Worm (Caenorhabditis elegans): Measurements from ENCODE around the gene usp-14.
A peak's percentile ranks its signal among the peaks of the same experiment; 100 is the strongest.

The usp-14 gene

DNA sequence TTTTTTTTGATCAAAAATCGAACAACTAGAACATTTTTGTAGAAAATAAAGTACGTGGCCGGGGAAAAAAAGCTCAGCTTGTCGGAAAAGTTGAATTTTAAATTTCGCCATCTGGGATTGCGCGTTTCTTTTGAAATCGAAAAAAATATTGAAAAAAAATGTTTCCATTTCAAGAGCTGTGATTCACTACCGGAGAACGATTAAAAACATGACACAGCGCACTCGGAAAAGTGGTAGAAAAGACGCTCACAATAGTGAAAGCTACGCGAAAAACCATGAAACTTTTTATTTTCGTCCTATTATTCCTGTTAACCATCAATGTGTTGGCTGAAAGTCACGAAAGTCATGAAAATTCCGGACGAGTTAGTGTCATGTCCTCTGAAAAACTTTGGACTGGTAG, 49.2 kb upstream of the usp-14 start, which contains the start of the genes clec-147 and C04H5.7:
Gene clec-147 (minus strand): TSS at position 101 of the 400 bp plus-strand sequence.
Gene C04H5.7 (plus strand): TSS at position 219 of the 400 bp plus-strand sequence.
- TF ChIP-seq athp-1 (tag; optimal IDR thresholded peaks at IDR 0.05) (no peak), let-526 (GFP tag; IDR thresholded peaks at IDR 0.05) (no peak), cebp-2 (GFP tag; IDR thresholded peaks at IDR 0.05) (no peak), ama-1 (optimal IDR thresholded peaks at IDR 0.05) (no peak), ama-1 (GFP tag; optimal IDR thresholded peaks at IDR 0.05) (no peak), ekl-4 (GFP tag; IDR thresholded peaks at IDR 0.05) (no peak)

DNA sequence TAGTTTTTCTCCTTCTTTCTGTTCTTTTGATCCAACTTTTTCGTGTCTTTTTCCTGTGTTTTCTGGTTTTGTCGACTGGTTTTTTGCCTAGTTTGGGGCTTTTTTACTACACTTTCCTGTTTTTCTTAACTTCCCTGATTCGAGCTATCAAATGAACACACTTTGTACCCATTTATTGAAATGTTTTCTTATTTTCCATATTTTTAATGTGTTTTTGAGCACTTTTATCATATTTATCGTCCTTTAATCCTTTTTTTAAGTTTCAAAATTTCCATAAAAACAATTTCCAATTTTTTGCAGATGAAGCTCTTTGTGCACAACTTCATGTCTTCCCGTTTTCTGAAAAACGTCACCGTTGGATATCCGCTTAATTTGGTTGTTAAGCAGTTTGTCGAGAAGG, 45.5 kb upstream of the usp-14 start, which contains the start of gene C04H5.1:
Gene C04H5.1 (plus strand): TSS at position 301 of the 400 bp plus-strand sequence.
- TF ChIP-seq him-1 (tag; optimal IDR thresholded peaks at IDR 0.05) (no peak), sdz-38 (tag; optimal IDR thresholded peaks at IDR 0.05) (no peak), Y79H2A.3 (GFP tag; conservative IDR thresholded peaks at IDR 0.05) (no peak), ceh-40 (GFP tag; IDR thresholded peaks at IDR 0.05) (no peak), K12H6.12 (tag; optimal IDR thresholded peaks at IDR 0.05) (no peak), zim-3 (tag; optimal IDR thresholded peaks at IDR 0.05) (no peak), mel-28 (tag; optimal IDR thresholded peaks at IDR 0.05; ENCODE audit: borderline replicate concordance) (no peak), aptf-3 (GFP tag; IDR thresholded peaks at IDR 0.05) (no peak), nhr-90 (tag; optimal IDR thresholded peaks at IDR 0.05) (no peak), hrde-1 (tag; optimal IDR thresholded peaks at IDR 0.05; ENCODE audit: borderline replicate concordance) (no peak), F23B12.7 (tag; optimal IDR thresholded peaks at IDR 0.05; ENCODE audit: insufficient read depth) (no peak), nfyb-1 (GFP tag; IDR thresholded peaks at IDR 0.05) (no peak), egl-18 (GFP tag; IDR thresholded peaks at IDR 0.05) (no peak), cebp-1 (GFP tag; IDR thresholded peaks at IDR 0.05) (no peak), cebp-1 (tag; optimal IDR thresholded peaks at IDR 0.05) (no peak), madf-6 (GFP tag; IDR thresholded peaks at IDR 0.05) (no peak), B0261.1 (tag; optimal IDR thresholded peaks at IDR 0.05) (no peak), ztf-3 (GFP tag; optimal IDR thresholded peaks at IDR 0.05) (no peak)

DNA sequence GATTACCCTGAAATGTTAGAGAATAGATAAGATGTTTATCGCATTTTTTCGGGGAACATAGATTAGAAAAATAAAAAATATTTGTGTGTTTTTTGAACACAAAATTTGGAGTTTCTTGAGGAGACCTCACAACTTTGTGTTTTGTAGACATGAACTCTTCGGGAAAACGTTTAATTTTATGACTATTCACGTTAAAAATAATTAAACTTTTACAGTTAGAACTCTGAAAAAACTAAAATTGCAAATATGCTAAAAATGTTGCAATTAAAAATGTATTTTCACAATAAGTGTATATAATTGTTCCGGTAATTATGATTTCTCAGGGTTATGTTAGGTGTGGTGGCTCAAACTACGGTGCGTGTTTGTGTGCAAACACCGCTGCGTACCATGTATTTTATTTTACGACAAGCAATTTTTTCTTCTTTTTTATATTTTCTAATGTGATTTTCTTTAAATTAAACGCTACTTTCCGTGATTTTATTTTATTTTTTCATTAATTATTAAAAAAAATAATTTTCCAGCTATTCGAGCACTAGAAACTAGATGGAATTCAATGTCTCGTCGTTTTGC, 39.8 kb upstream of the usp-14 start, which contains the start of the genes F57C2.5 and spat-1:
Gene F57C2.5 (minus strand): TSS at position 7 of the 570 bp plus-strand sequence.
Gene spat-1 (plus strand): TSS at position 520 of the 570 bp plus-strand sequence.
- TF ChIP-seq aptf-2 (GFP tag; conservative IDR thresholded peaks at IDR 0.05) (peak; percentile 78; the same call in 1 of the 2 replicates), xnd-1 (tag; optimal IDR thresholded peaks at IDR 0.05) (no peak), egrh-3 (GFP tag; IDR thresholded peaks at IDR 0.05) (peak; percentile 33; the same call in 1 of the 2 replicates), attf-3 (GFP tag; conservative IDR thresholded peaks at IDR 0.05) (peak; percentile 24; the same call in 1 of the 2 replicates), lsl-1 (GFP tag; optimal IDR thresholded peaks at IDR 0.05) (peak; percentile 88), lin-26 (GFP tag; IDR thresholded peaks at IDR 0.05) (no peak), nfya-1 (tag; optimal IDR thresholded peaks at IDR 0.05; ENCODE audit: borderline replicate concordance, insufficient read depth) (no peak), snpc-1.3 (tag; optimal IDR thresholded peaks at IDR 0.05; ENCODE audit: insufficient read depth) (peak; percentile 36), nhr-80 (tag; optimal IDR thresholded peaks at IDR 0.05) (peak; percentile 62), madf-6 (GFP tag; IDR thresholded peaks at IDR 0.05) (peak; percentile 41; the same call in 1 of the 2 replicates), mcd-1 (GFP tag; IDR thresholded peaks at IDR 0.05) (peak; percentile 24; the same call in 1 of the 2 replicates), dpl-1 (GFP tag; optimal IDR thresholded peaks at IDR 0.05) (peak; percentile 2), rcor-1 (GFP tag; IDR thresholded peaks at IDR 0.05) (0 out of 2 replicates have a peak, but pooled peaks have one; percentile 10), rec-8 (tag; optimal IDR thresholded peaks at IDR 0.05) (no peak), B0261.1 (tag; optimal IDR thresholded peaks at IDR 0.05) (peak; percentile 18), F33H1.4 (GFP tag; IDR thresholded peaks at IDR 0.05) (peak; percentile 42; the same call in 1 of the 2 replicates), snpc-3.4 (tag; optimal IDR thresholded peaks at IDR 0.05) (peak; percentile 25), dox-1 (GFP tag; IDR thresholded peaks at IDR 0.05) (peak; percentile 68; the same call in 1 of the 2 replicates), lin-40 (tag; optimal IDR thresholded peaks at IDR 0.05) (peak; percentile 73), F49E8.2 (tag; optimal IDR thresholded peaks at IDR 0.05; ENCODE audit: insufficient read depth) (peak; percentile 38), K12H6.12 (tag; optimal IDR thresholded peaks at IDR 0.05) (peak; percentile 76), nhr-179 (tag; optimal IDR thresholded peaks at IDR 0.05) (no peak), attf-5 (GFP tag; optimal IDR thresholded peaks at IDR 0.05) (peak; percentile 77), ztf-18 (tag; optimal IDR thresholded peaks at IDR 0.05) (peak; percentile 42)

Measured in whole organism, young adult.